Worm (Caenorhabditis elegans) whole organism, L1 larva: ENCODE measurements around the gene T28F3.11.

Experiments used
- C04F5.9 ChIP-seq: sonication (generic microtip); optimal IDR thresholded peaks from 2 replicates; lab custom pipeline; 2016; ENCODE audit warnings: missing genetic modification characterization, missing compliant biosample characterization
- C16A3.4 ChIP-seq: fragments of 150-350 bp; optimal IDR thresholded peaks from 2 replicates; lab custom pipeline; 2014; ENCODE audit warnings: missing biosample characterization, missing genetic modification characterization
- C34B4.2 ChIP-seq: sonication (generic microtip); optimal IDR thresholded peaks from 2 replicates; lab custom pipeline; 2017; ENCODE audit warnings: mild to moderate bottlenecking, missing genetic modification characterization, missing compliant biosample characterization
- aha-1 ChIP-seq: fragments of 150-350 bp; optimal IDR thresholded peaks from 2 replicates; lab custom pipeline; 2014; ENCODE audit warnings: missing biosample characterization, missing genetic modification characterization
- alr-1 ChIP-seq: fragments of 200-800 bp; sonication (Bioruptor generic); optimal IDR thresholded peaks from 2 replicates; lab custom pipeline; 2018; ENCODE audit warnings: borderline replicate concordance, mild to moderate bottlenecking, missing genetic modification characterization, missing compliant biosample characterization
- aly-2 ChIP-seq: fragments of 150-350 bp; optimal IDR thresholded peaks from 2 replicates; lab custom pipeline; 2014; ENCODE audit warnings: missing biosample characterization, missing genetic modification characterization
- ama-1 ChIP-seq: fragments of 150-350 bp; optimal IDR thresholded peaks from 2 replicates; lab custom pipeline; 2014
- blmp-1 ChIP-seq: fragments of 150-350 bp; optimal IDR thresholded peaks from 2 replicates; lab custom pipeline; 2014; ENCODE audit warnings: missing biosample characterization, missing genetic modification characterization
- ceh-8 ChIP-seq: fragments of 200-800 bp; sonication (Bioruptor generic); optimal IDR thresholded peaks from 2 replicates; lab custom pipeline; 2018; ENCODE audit warnings: mild to moderate bottlenecking, missing genetic modification characterization, moderate library complexity, missing compliant biosample characterization
- ceh-82 ChIP-seq, 3 experiments: fragments of 150-350 bp in 1 of 3; sonication (generic microtip) in 2 of 3; optimal IDR thresholded peaks; 2 replicates each; lab custom pipeline; 2014 to 2017; ENCODE audit warnings: missing biosample characterization in 3 of 3, missing genetic modification characterization in 3 of 3
- ceh-88 ChIP-seq: fragments of 200-800 bp; sonication (Bioruptor generic); IDR thresholded peaks from 2 replicates; pipeline ENCODE4 v1.3.6; 2022; ENCODE audit warnings: missing genetic modification characterization, missing compliant biosample characterization
- ceh-90 ChIP-seq: sonication (generic microtip); optimal IDR thresholded peaks from 2 replicates; lab custom pipeline; 2016; ENCODE audit warnings: missing genetic modification characterization, missing compliant biosample characterization
- ces-1 ChIP-seq: fragments of 150-350 bp; optimal IDR thresholded peaks from 2 replicates; lab custom pipeline; 2014; ENCODE audit warnings: missing biosample characterization, missing genetic modification reagents, missing genetic modification characterization
- dpl-1 ChIP-seq, 3 experiments: fragments of 150-350 bp in 2 of 3; sonication (generic microtip) in 1 of 3; optimal IDR thresholded peaks; 2 replicates each; lab custom pipeline; 2014 to 2017; ENCODE audit warnings: missing biosample characterization in 3 of 3, missing genetic modification characterization in 3 of 3, missing genetic modification reagents in 3 of 3
- dsc-1 ChIP-seq: sonication (generic microtip); optimal IDR thresholded peaks from 2 replicates; lab custom pipeline; 2016; ENCODE audit warnings: mild to moderate bottlenecking, missing genetic modification characterization, missing compliant biosample characterization
- efl-1 ChIP-seq, 4 experiments: fragments of 150-350 bp; optimal IDR thresholded peaks in 3 of 4; peaks in 1 of 4; 1 replicate in 1 of 4; 2 replicates in 3 of 4; lab custom pipeline; 2014; ENCODE audit warnings: missing biosample characterization in 2 of 4, missing genetic modification characterization in 2 of 4, missing genetic modification reagents in 2 of 4
- elt-3 ChIP-seq, 6 experiments: fragments of 150-350 bp in 1 of 6; sonication (generic microtip); optimal IDR thresholded peaks; 2 replicates each; lab custom pipeline; 2017 to 2018; ENCODE audit warnings: missing biosample characterization in 6 of 6, missing genetic modification characterization in 6 of 6, inconsistent platforms in 1 of 6
- fkh-10 ChIP-seq: sonication (generic microtip); optimal IDR thresholded peaks from 2 replicates; lab custom pipeline; 2017; ENCODE audit warnings: missing biosample characterization, missing genetic modification reagents, missing genetic modification characterization
- fkh-4 ChIP-seq: sonication (generic microtip); optimal IDR thresholded peaks from 2 replicates; lab custom pipeline; 2016; ENCODE audit warnings: missing compliant biosample characterization, missing genetic modification characterization, borderline replicate concordance
- fos-1 ChIP-seq: fragments of 150-350 bp; optimal IDR thresholded peaks from 2 replicates; lab custom pipeline; 2014; ENCODE audit warnings: missing biosample characterization, missing genetic modification characterization
- irx-1 ChIP-seq: sonication (generic microtip); optimal IDR thresholded peaks from 2 replicates; lab custom pipeline; 2016; ENCODE audit warnings: missing genetic modification characterization, missing compliant biosample characterization
- isw-1 ChIP-seq: fragments of 200-800 bp; sonication (Bioruptor generic); IDR thresholded peaks from 2 replicates; pipeline ENCODE4 v1.3.6; 2022; ENCODE audit warnings: missing genetic modification characterization, missing compliant biosample characterization
- jun-1 ChIP-seq: fragments of 150-350 bp; optimal IDR thresholded peaks from 2 replicates; lab custom pipeline; 2014; ENCODE audit warnings: missing biosample characterization, missing genetic modification reagents, missing genetic modification characterization
- lin-14 ChIP-seq: fragments of 200-800 bp; sonication (Bioruptor generic); optimal IDR thresholded peaks from 2 replicates; lab custom pipeline; 2018; ENCODE audit warnings: mild to moderate bottlenecking, missing genetic modification characterization, moderate library complexity, missing compliant biosample characterization
- lin-15B ChIP-seq: fragments of 150-350 bp; sonication (generic microtip); optimal IDR thresholded peaks from 3 replicates; lab custom pipeline; 2014; ENCODE audit warnings: missing biosample characterization, missing genetic modification characterization
- lin-35 ChIP-seq, 2 experiments: fragments of 150-350 bp; optimal IDR thresholded peaks; 2 replicates each; lab custom pipeline; 2014; ENCODE audit warnings: missing biosample characterization in 2 of 2, missing genetic modification characterization in 2 of 2, missing genetic modification reagents in 2 of 2
- lin-39 ChIP-seq: fragments of 150-350 bp; optimal IDR thresholded peaks from 2 replicates; lab custom pipeline; 2014; ENCODE audit warnings: missing biosample characterization, missing genetic modification reagents, missing genetic modification characterization
- lsy-2 ChIP-seq, 2 experiments: fragments of 150-350 bp; optimal IDR thresholded peaks; 2 replicates each; lab custom pipeline; 2014; ENCODE audit warnings: missing biosample characterization in 2 of 2, missing genetic modification characterization in 2 of 2
- mdl-1 ChIP-seq, 2 experiments: fragments of 150-350 bp; optimal IDR thresholded peaks; 2 replicates each; lab custom pipeline; 2014 to 2017; ENCODE audit warnings: missing biosample characterization in 2 of 2, missing genetic modification characterization in 2 of 2, inconsistent platforms in 1 of 2
- mef-2 ChIP-seq: fragments of 150-350 bp; optimal IDR thresholded peaks from 2 replicates; lab custom pipeline; 2014; ENCODE audit warnings: missing biosample characterization, missing genetic modification characterization
- mep-1 ChIP-seq: fragments of 150-350 bp; optimal IDR thresholded peaks from 2 replicates; lab custom pipeline; 2014; ENCODE audit warnings: missing biosample characterization, missing genetic modification characterization
- nhr-12 ChIP-seq: sonication (generic microtip); optimal IDR thresholded peaks from 2 replicates; lab custom pipeline; 2017; ENCODE audit warnings: missing biosample characterization, missing genetic modification characterization
- nhr-19 ChIP-seq: fragments of 200-800 bp; sonication (Bioruptor generic); conservative IDR thresholded peaks from 2 replicates; pipeline ENCODE4 v1.3.6; 2022; ENCODE audit warnings: missing genetic modification characterization, missing compliant biosample characterization
- nhr-47 ChIP-seq: sonication (generic microtip); optimal IDR thresholded peaks from 2 replicates; lab custom pipeline; 2016; ENCODE audit warnings: mild to moderate bottlenecking, missing genetic modification characterization, moderate library complexity, missing compliant biosample characterization
- nhr-71 ChIP-seq: sonication (generic microtip); optimal IDR thresholded peaks from 2 replicates; lab custom pipeline; 2016; ENCODE audit warnings: mild to moderate bottlenecking, missing genetic modification characterization, moderate library complexity, missing compliant biosample characterization
- nhr-76 ChIP-seq: sonication (generic microtip); optimal IDR thresholded peaks from 2 replicates; lab custom pipeline; 2017; ENCODE audit warnings: missing biosample characterization, missing genetic modification characterization
- nhr-77 ChIP-seq: fragments of 150-350 bp; optimal IDR thresholded peaks from 2 replicates; lab custom pipeline; 2014; ENCODE audit warnings: missing biosample characterization, missing genetic modification characterization
- nhr-84 ChIP-seq: sonication (generic microtip); optimal IDR thresholded peaks from 2 replicates; lab custom pipeline; 2017; ENCODE audit warnings: missing biosample characterization, missing genetic modification characterization
- pag-3 ChIP-seq: sonication (generic microtip); optimal IDR thresholded peaks from 2 replicates; lab custom pipeline; 2017; ENCODE audit warnings: missing genetic modification characterization, mild to moderate bottlenecking, missing compliant biosample characterization, antibody characterized with exemption, borderline replicate concordance; ENCODE audit not compliant: insufficient read depth
- skn-1 ChIP-seq: fragments of 150-350 bp; optimal IDR thresholded peaks from 2 replicates; lab custom pipeline; 2014; ENCODE audit warnings: missing biosample characterization, missing genetic modification characterization
- snu-23 ChIP-seq: sonication (generic microtip); optimal IDR thresholded peaks from 2 replicates; lab custom pipeline; 2016; ENCODE audit warnings: missing genetic modification characterization, missing compliant biosample characterization
- sox-4 ChIP-seq: sonication (generic microtip); optimal IDR thresholded peaks from 2 replicates; lab custom pipeline; 2016; ENCODE audit warnings: missing genetic modification characterization, missing compliant biosample characterization
- swsn-7 ChIP-seq: sonication (generic microtip); optimal IDR thresholded peaks from 2 replicates; lab custom pipeline; 2016; ENCODE audit warnings: missing genetic modification characterization, missing compliant biosample characterization
- tlp-1 ChIP-seq: fragments of 150-350 bp; optimal IDR thresholded peaks from 2 replicates; lab custom pipeline; 2014; ENCODE audit warnings: missing biosample characterization, missing genetic modification characterization
- unc-30 ChIP-seq: sonication (generic microtip); optimal IDR thresholded peaks from 2 replicates; lab custom pipeline; 2017; ENCODE audit warnings: missing biosample characterization, missing genetic modification characterization
- unc-62 ChIP-seq: fragments of 150-350 bp; optimal IDR thresholded peaks from 2 replicates; lab custom pipeline; 2014; ENCODE audit warnings: missing biosample characterization, missing genetic modification reagents, missing genetic modification characterization
- unc-86 ChIP-seq: sonication (generic microtip); optimal IDR thresholded peaks from 2 replicates; lab custom pipeline; 2016; ENCODE audit warnings: missing genetic modification characterization, missing compliant biosample characterization
- unc-98 ChIP-seq: fragments of 200-800 bp; sonication (Bioruptor generic); IDR thresholded peaks from 2 replicates; pipeline ENCODE4 v1.3.6; 2022; ENCODE audit warnings: missing genetic modification characterization, missing compliant biosample characterization
- zag-1 ChIP-seq: fragments of 150-350 bp; optimal IDR thresholded peaks from 2 replicates; lab custom pipeline; 2014; ENCODE audit warnings: missing biosample characterization, missing genetic modification characterization
- zip-4 ChIP-seq: fragments of 200-800 bp; sonication (Bioruptor generic); optimal IDR thresholded peaks from 2 replicates; lab custom pipeline; 2018; ENCODE audit warnings: mild to moderate bottlenecking, missing genetic modification characterization, moderate library complexity, missing compliant biosample characterization
- ztf-11 ChIP-seq, 2 experiments: sonication (generic microtip); optimal IDR thresholded peaks; 2 replicates each; lab custom pipeline; 2016 to 2017; ENCODE audit warnings: missing genetic modification characterization in 2 of 2, missing biosample characterization in 1 of 2, missing compliant biosample characterization in 1 of 2

The T28F3.11 gene

DNA sequence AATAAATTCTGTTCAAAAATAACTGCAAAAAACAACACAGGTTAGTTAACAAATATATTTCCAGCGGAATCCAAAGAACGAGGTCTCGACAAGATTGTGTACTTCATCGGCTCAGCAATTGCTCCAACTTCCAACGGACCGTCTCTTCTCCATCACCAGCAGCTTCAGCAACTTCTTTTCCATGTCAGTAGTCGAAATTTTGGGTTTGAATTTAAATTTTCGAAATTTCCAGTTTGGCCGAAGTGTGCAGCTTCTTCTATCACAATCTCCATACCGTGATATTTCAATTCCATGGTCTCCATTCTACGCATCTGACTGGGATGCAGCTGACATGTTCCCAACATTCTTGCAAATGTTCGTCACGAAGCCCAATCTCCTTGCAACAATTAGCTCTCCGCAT is 38.0 kb downstream of the T28F3.11 start:
- no peak for TF ChIP-seq ceh-90 (tag; lab: Kevin White, UChicago)
- no peak for TF ChIP-seq mep-1
- no peak for TF ChIP-seq nhr-47 (tag; lab: Kevin White, UChicago)
- no peak for TF ChIP-seq snu-23
- no peak for TF ChIP-seq lin-14 (GFP tag; lab: Kevin White, UChicago)
- no peak for TF ChIP-seq tlp-1
- TF ChIP-seq pag-3: no peak
- no peak for TF ChIP-seq unc-62
- no peak for TF ChIP-seq ztf-11 (tag; optimal IDR thresholded peaks at IDR 0.05; lab: Kevin White, UChicago)
- TF ChIP-seq ces-1 (GFP tag; lab: Kevin White, UChicago): no peak
- TF ChIP-seq, all 84 proteins: peak for 0

ce11 chrIV:17249691-17250181 is 41.7 kb downstream of the T28F3.11 start, which contains the start of gene eelo-2:
Gene eelo-2, plus strand, starts transcription at chrIV:17250131.
- TF ChIP-seq fos-1 (tag; lab: Kevin White, UChicago) (peak; percentile 96), unc-98 (GFP tag; lab: Robert Waterston, UW) (peak; percentile 83), fkh-10 (peak; percentile 99), jun-1 (peak; percentile 98), elt-3 (tag; optimal IDR thresholded peaks at IDR 0.05; lab: Kevin White, UChicago) (peak; percentile 60 to 97 (median 88)), ceh-8 (GFP tag; lab: Kevin White, UChicago) (peak; percentile 97), zag-1 (tag; lab: Kevin White, UChicago) (peak; percentile 90), fkh-4 (peak; percentile 82), nhr-76 (tag; lab: Kevin White, UChicago) (peak; percentile 80), unc-86 (tag; lab: Kevin White, UChicago) (peak; percentile 99), alr-1 (tag; lab: Kevin White, UChicago) (no peak), nhr-77 (tag; lab: Kevin White, UChicago) (peak; percentile 98), unc-30 (tag; lab: Kevin White, UChicago) (peak; percentile 83), isw-1 (GFP tag; lab: Robert Waterston, UW) (peak; percentile 98), sox-4 (tag; lab: Kevin White, UChicago) (peak; percentile 96), nhr-12 (tag; lab: Kevin White, UChicago) (peak; percentile 73), lsy-2 (tag; optimal IDR thresholded peaks at IDR 0.05; lab: Kevin White, UChicago) (peak; percentile 97), blmp-1 (peak; percentile 84), swsn-7 (tag; lab: Kevin White, UChicago) (peak; percentile 99), ces-1 (GFP tag; lab: Kevin White, UChicago) (peak; percentile 17), ceh-82 (tag; optimal IDR thresholded peaks at IDR 0.05; lab: Kevin White, UChicago) (peak; percentile 99 to 100 (median 100)), C04F5.9 (tag; lab: Kevin White, UChicago) (peak; percentile 92), ama-1 (lab: Kevin White, UChicago) (peak; percentile 84), mdl-1 (tag; optimal IDR thresholded peaks at IDR 0.05; lab: Kevin White, UChicago) (peak; percentile 38 to 95), ztf-11 (tag; optimal IDR thresholded peaks at IDR 0.05; lab: Kevin White, UChicago) (peak; percentile 62 to 95), mef-2 (peak; percentile 87), zip-4 (GFP tag; lab: Kevin White, UChicago) (peak; percentile 94), lin-15B (tag; lab: Kevin White, UChicago) (peak; percentile 99), C34B4.2 (peak; percentile 91), aly-2 (tag; lab: Kevin White, UChicago) (peak; percentile 94), dpl-1 (GFP tag; optimal IDR thresholded peaks at IDR 0.05; lab: Kevin White, UChicago) (peak; percentile 100), nhr-19 (GFP tag; lab: Robert Waterston, UW) (peak; percentile 99), irx-1 (tag; lab: Kevin White, UChicago) (peak; percentile 98), skn-1 (tag; lab: Kevin White, UChicago) (peak; percentile 98), dsc-1 (tag; lab: Kevin White, UChicago) (peak; percentile 99), C16A3.4 (tag; lab: Kevin White, UChicago) (peak; percentile 100), aha-1 (tag; lab: Kevin White, UChicago) (peak; percentile 97), lin-35 (GFP tag; optimal IDR thresholded peaks at IDR 0.05; lab: Kevin White, UChicago) (peak; percentile 100), ceh-88 (GFP tag; lab: Robert Waterston, UW) (peak; percentile 95), efl-1 (optimal IDR thresholded peaks at IDR 0.05; lab: Kevin White, UChicago) (peak; percentile 100), efl-1 (GFP tag; optimal IDR thresholded peaks at IDR 0.05 in 1 of 2; lab: Kevin White, UChicago) (peak; percentile 100), nhr-84 (no peak), nhr-71 (peak; percentile 99), lin-39 (peak; percentile 99)
